Worm (Caenorhabditis elegans) whole organism, L1 larva: Measurements from ENCODE around the gene F35D2.2.

ENCODE experiments used
- aha-1 ChIP-seq: fragments of 150-350 bp; optimal IDR thresholded peaks from 2 replicates; lab custom pipeline; 2014; ENCODE audit warnings: missing biosample characterization, missing genetic modification characterization
- alr-1 ChIP-seq: fragments of 200-800 bp; sonication (Bioruptor generic); optimal IDR thresholded peaks from 2 replicates; lab custom pipeline; 2018; ENCODE audit warnings: borderline replicate concordance, mild to moderate bottlenecking, missing genetic modification characterization, missing compliant biosample characterization
- blmp-1 ChIP-seq: fragments of 150-350 bp; optimal IDR thresholded peaks from 2 replicates; lab custom pipeline; 2014; ENCODE audit warnings: missing biosample characterization, missing genetic modification characterization
- ceh-63 ChIP-seq: fragments of 200-800 bp; sonication (Bioruptor generic); optimal IDR thresholded peaks from 2 replicates; lab custom pipeline; 2018; ENCODE audit warnings: mild to moderate bottlenecking, missing genetic modification characterization, missing compliant biosample characterization
- ceh-82 ChIP-seq, 3 experiments: fragments of 150-350 bp in 1 of 3; sonication (generic microtip) in 2 of 3; optimal IDR thresholded peaks; 2 replicates each; lab custom pipeline; 2014 to 2017; ENCODE audit warnings: missing biosample characterization in 3 of 3, missing genetic modification characterization in 3 of 3
- ceh-88 ChIP-seq: fragments of 200-800 bp; sonication (Bioruptor generic); IDR thresholded peaks from 2 replicates; pipeline ENCODE4 v1.3.6; 2022; ENCODE audit warnings: missing genetic modification characterization, missing compliant biosample characterization
- ces-1 ChIP-seq: fragments of 150-350 bp; optimal IDR thresholded peaks from 2 replicates; lab custom pipeline; 2014; ENCODE audit warnings: missing biosample characterization, missing genetic modification reagents, missing genetic modification characterization
- dpl-1 ChIP-seq, 3 experiments: fragments of 150-350 bp in 2 of 3; sonication (generic microtip) in 1 of 3; optimal IDR thresholded peaks; 2 replicates each; lab custom pipeline; 2014 to 2017; ENCODE audit warnings: missing biosample characterization in 3 of 3, missing genetic modification characterization in 3 of 3, missing genetic modification reagents in 3 of 3
- efl-1 ChIP-seq, 4 experiments: fragments of 150-350 bp; optimal IDR thresholded peaks in 3 of 4; peaks in 1 of 4; 1 replicate in 1 of 4; 2 replicates in 3 of 4; lab custom pipeline; 2014; ENCODE audit warnings: missing biosample characterization in 2 of 4, missing genetic modification characterization in 2 of 4, missing genetic modification reagents in 2 of 4
- egl-13 ChIP-seq: sonication (generic microtip); optimal IDR thresholded peaks from 2 replicates; lab custom pipeline; 2016; ENCODE audit warnings: missing genotype, missing genetic modification reagents, missing genetic modification characterization, missing compliant biosample characterization
- ets-5 ChIP-seq: fragments of 200-800 bp; sonication (Bioruptor generic); IDR thresholded peaks from 2 replicates; pipeline ENCODE4 v1.3.6; 2022; ENCODE audit warnings: missing genetic modification characterization, missing compliant biosample characterization
- grh-1 ChIP-seq: fragments of 200-800 bp; sonication (Bioruptor generic); IDR thresholded peaks from 2 replicates; pipeline ENCODE4 v1.3.6; 2022; ENCODE audit warnings: missing genetic modification reagents, missing genetic modification characterization, missing compliant biosample characterization
- hlh-4 ChIP-seq: sonication (generic microtip); optimal IDR thresholded peaks from 2 replicates; lab custom pipeline; 2016; ENCODE audit warnings: mild to moderate bottlenecking, missing genetic modification characterization, missing compliant biosample characterization
- hpl-2 ChIP-seq: fragments of 150-350 bp; optimal IDR thresholded peaks from 2 replicates; lab custom pipeline; 2014; ENCODE audit warnings: missing biosample characterization, missing genetic modification reagents, missing genetic modification characterization
- irx-1 ChIP-seq: sonication (generic microtip); optimal IDR thresholded peaks from 2 replicates; lab custom pipeline; 2016; ENCODE audit warnings: missing genetic modification characterization, missing compliant biosample characterization
- lin-14 ChIP-seq: fragments of 200-800 bp; sonication (Bioruptor generic); optimal IDR thresholded peaks from 2 replicates; lab custom pipeline; 2018; ENCODE audit warnings: mild to moderate bottlenecking, missing genetic modification characterization, moderate library complexity, missing compliant biosample characterization
- lin-15B ChIP-seq: fragments of 150-350 bp; sonication (generic microtip); optimal IDR thresholded peaks from 3 replicates; lab custom pipeline; 2014; ENCODE audit warnings: missing biosample characterization, missing genetic modification characterization
- lin-35 ChIP-seq, 2 experiments: fragments of 150-350 bp; optimal IDR thresholded peaks; 2 replicates each; lab custom pipeline; 2014; ENCODE audit warnings: missing biosample characterization in 2 of 2, missing genetic modification characterization in 2 of 2, missing genetic modification reagents in 2 of 2
- lir-3 ChIP-seq: sonication (generic microtip); optimal IDR thresholded peaks from 2 replicates; lab custom pipeline; 2016; ENCODE audit warnings: mild to moderate bottlenecking, missing genetic modification characterization, moderate library complexity, missing compliant biosample characterization; ENCODE audit not compliant: poor library complexity
- lsy-2 ChIP-seq, 2 experiments: fragments of 150-350 bp; optimal IDR thresholded peaks; 2 replicates each; lab custom pipeline; 2014; ENCODE audit warnings: missing biosample characterization in 2 of 2, missing genetic modification characterization in 2 of 2
- mdl-1 ChIP-seq, 2 experiments: fragments of 150-350 bp; optimal IDR thresholded peaks; 2 replicates each; lab custom pipeline; 2014 to 2017; ENCODE audit warnings: missing biosample characterization in 2 of 2, missing genetic modification characterization in 2 of 2, inconsistent platforms in 1 of 2
- mef-2 ChIP-seq: fragments of 150-350 bp; optimal IDR thresholded peaks from 2 replicates; lab custom pipeline; 2014; ENCODE audit warnings: missing biosample characterization, missing genetic modification characterization
- mep-1 ChIP-seq: fragments of 150-350 bp; optimal IDR thresholded peaks from 2 replicates; lab custom pipeline; 2014; ENCODE audit warnings: missing biosample characterization, missing genetic modification characterization
- nhr-12 ChIP-seq: sonication (generic microtip); optimal IDR thresholded peaks from 2 replicates; lab custom pipeline; 2017; ENCODE audit warnings: missing biosample characterization, missing genetic modification characterization
- nhr-20 ChIP-seq: sonication (generic microtip); optimal IDR thresholded peaks from 2 replicates; lab custom pipeline; 2016; ENCODE audit warnings: mild to moderate bottlenecking, missing genetic modification characterization, missing compliant biosample characterization
- nhr-237 ChIP-seq: fragments of 150-350 bp; optimal IDR thresholded peaks from 2 replicates; lab custom pipeline; 2014; ENCODE audit warnings: missing biosample characterization, missing genetic modification characterization
- nhr-47 ChIP-seq: sonication (generic microtip); optimal IDR thresholded peaks from 2 replicates; lab custom pipeline; 2016; ENCODE audit warnings: mild to moderate bottlenecking, missing genetic modification characterization, moderate library complexity, missing compliant biosample characterization
- nhr-71 ChIP-seq: sonication (generic microtip); optimal IDR thresholded peaks from 2 replicates; lab custom pipeline; 2016; ENCODE audit warnings: mild to moderate bottlenecking, missing genetic modification characterization, moderate library complexity, missing compliant biosample characterization
- nhr-77 ChIP-seq: fragments of 150-350 bp; optimal IDR thresholded peaks from 2 replicates; lab custom pipeline; 2014; ENCODE audit warnings: missing biosample characterization, missing genetic modification characterization
- nhr-85 ChIP-seq: sonication (generic microtip); peaks from one replicate; lab custom pipeline; 2016; ENCODE audit warnings: missing genetic modification characterization, inconsistent platforms, missing compliant biosample characterization
- nhr-90 ChIP-seq: sonication (generic microtip); optimal IDR thresholded peaks from 2 replicates; lab custom pipeline; 2016; ENCODE audit warnings: mild to moderate bottlenecking, missing genetic modification characterization, missing compliant biosample characterization; ENCODE audit not compliant: poor library complexity
- pag-3 ChIP-seq: sonication (generic microtip); optimal IDR thresholded peaks from 2 replicates; lab custom pipeline; 2017; ENCODE audit warnings: missing genetic modification characterization, mild to moderate bottlenecking, missing compliant biosample characterization, antibody characterized with exemption, borderline replicate concordance; ENCODE audit not compliant: insufficient read depth
- rnt-1 ChIP-seq: sonication (generic microtip); optimal IDR thresholded peaks from 2 replicates; lab custom pipeline; 2016; ENCODE audit warnings: mild to moderate bottlenecking, missing genetic modification characterization, moderate library complexity, missing compliant biosample characterization
- skn-1 ChIP-seq: fragments of 150-350 bp; optimal IDR thresholded peaks from 2 replicates; lab custom pipeline; 2014; ENCODE audit warnings: missing biosample characterization, missing genetic modification characterization
- snpc-4 ChIP-seq: fragments of 150-350 bp; optimal IDR thresholded peaks from 2 replicates; lab custom pipeline; 2014; ENCODE audit warnings: missing biosample characterization, missing genetic modification characterization
- sptf-1 ChIP-seq: fragments of 150-350 bp; optimal IDR thresholded peaks from 2 replicates; lab custom pipeline; 2014; ENCODE audit warnings: missing biosample characterization, missing genetic modification characterization
- swsn-7 ChIP-seq: sonication (generic microtip); optimal IDR thresholded peaks from 2 replicates; lab custom pipeline; 2016; ENCODE audit warnings: missing genetic modification characterization, missing compliant biosample characterization
- tbx-2 ChIP-seq: sonication (generic microtip); optimal IDR thresholded peaks from 2 replicates; lab custom pipeline; 2016; ENCODE audit warnings: missing genetic modification characterization, missing compliant biosample characterization
- tlp-1 ChIP-seq: fragments of 150-350 bp; optimal IDR thresholded peaks from 2 replicates; lab custom pipeline; 2014; ENCODE audit warnings: missing biosample characterization, missing genetic modification characterization
- unc-130 ChIP-seq: fragments of 150-350 bp; optimal IDR thresholded peaks from 2 replicates; lab custom pipeline; 2017; ENCODE audit warnings: missing biosample characterization, missing genetic modification characterization, inconsistent platforms
- unc-86 ChIP-seq: sonication (generic microtip); optimal IDR thresholded peaks from 2 replicates; lab custom pipeline; 2016; ENCODE audit warnings: missing genetic modification characterization, missing compliant biosample characterization
- vab-15 ChIP-seq: sonication (generic microtip); optimal IDR thresholded peaks from 2 replicates; lab custom pipeline; 2017; ENCODE audit warnings: missing genotype, mild to moderate bottlenecking, missing genetic modification characterization, missing compliant biosample characterization
- xbp-1 ChIP-seq: sonication (generic microtip); optimal IDR thresholded peaks from 2 replicates; lab custom pipeline; 2016; ENCODE audit warnings: missing genetic modification characterization, missing compliant biosample characterization
- zip-4 ChIP-seq: fragments of 200-800 bp; sonication (Bioruptor generic); optimal IDR thresholded peaks from 2 replicates; lab custom pipeline; 2018; ENCODE audit warnings: mild to moderate bottlenecking, missing genetic modification characterization, moderate library complexity, missing compliant biosample characterization
- ztf-11 ChIP-seq, 2 experiments: sonication (generic microtip); optimal IDR thresholded peaks; 2 replicates each; lab custom pipeline; 2016 to 2017; ENCODE audit warnings: missing genetic modification characterization in 2 of 2, missing biosample characterization in 1 of 2, missing compliant biosample characterization in 1 of 2

The F35D2.2 gene

DNA sequence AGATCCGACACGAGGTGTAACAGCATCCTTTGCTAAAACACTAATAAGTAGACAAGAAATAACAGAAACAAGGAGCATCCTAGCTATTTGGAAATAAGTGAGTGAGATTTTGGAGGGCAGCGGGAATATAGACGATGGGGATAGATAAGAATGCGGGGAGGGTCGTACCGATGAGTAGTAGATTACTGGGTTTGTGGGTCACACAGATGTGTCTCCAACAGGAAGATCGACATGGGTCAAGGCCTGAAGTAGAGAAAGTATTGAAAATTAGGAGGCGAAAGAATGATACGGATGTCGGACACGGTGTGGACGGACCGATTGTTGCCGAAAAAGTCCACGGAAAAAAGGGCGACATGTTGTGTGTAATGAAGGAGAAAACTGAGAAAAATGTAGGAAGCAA is 39.9 kb upstream of the F35D2.2 start, which contains the start of gene wrt-10:
TSS of gene wrt-10 (minus strand) at position 195 of the 400 bp plus-strand sequence.
- TF ChIP-seq nhr-85 (tag; lab: Kevin White, UChicago) (peak; percentile 57), blmp-1 (tag; lab: Kevin White, UChicago) (peak; percentile 91), ets-5 (GFP tag; lab: Robert Waterston, UW) (no peak)
- TF ChIP-seq, all 84 proteins: peak for 2

DNA sequence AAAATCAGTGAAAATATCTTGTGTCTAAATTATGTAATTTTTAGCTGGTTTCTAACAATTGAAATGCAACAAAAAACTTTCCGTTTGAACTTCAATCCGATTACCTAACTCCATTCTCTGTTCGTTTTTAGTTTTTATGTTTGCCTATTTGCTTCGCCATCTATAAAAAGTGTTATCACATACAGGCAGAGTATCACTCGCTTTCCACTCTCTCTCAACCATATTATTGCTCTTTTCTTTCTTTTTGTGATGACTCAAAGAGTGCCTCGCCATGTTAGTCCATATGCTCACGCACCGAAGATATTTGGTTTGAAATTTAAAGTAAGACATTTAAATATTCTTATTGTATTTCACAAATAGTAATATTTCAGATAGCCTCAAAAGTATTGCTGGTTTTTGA is 39.3 kb upstream of the F35D2.2 start, which contains the start of gene ZK1290.13:
TSS of gene ZK1290.13 (plus strand) at position 73 of the 400 bp plus-strand sequence.
- TF ChIP-seq lin-15B (tag; lab: Kevin White, UChicago) (no peak), lin-14 (GFP tag; lab: Kevin White, UChicago) (no peak), alr-1 (no peak), ceh-88 (GFP tag; lab: Robert Waterston, UW) (no peak), tlp-1 (tag; lab: Kevin White, UChicago) (no peak), lsy-2 (tag; optimal IDR thresholded peaks at IDR 0.05; lab: Kevin White, UChicago) (no peak), egl-13 (tag; lab: Kevin White, UChicago) (no peak), blmp-1 (tag; lab: Kevin White, UChicago) (no peak), aha-1 (tag; lab: Kevin White, UChicago) (no peak), mdl-1 (tag; optimal IDR thresholded peaks at IDR 0.05; lab: Kevin White, UChicago) (no peak), irx-1 (no peak), swsn-7 (no peak), zip-4 (GFP tag; lab: Kevin White, UChicago) (no peak), hpl-2 (GFP tag; lab: Kevin White, UChicago) (no peak), nhr-237 (tag; lab: Kevin White, UChicago) (no peak), tbx-2 (tag; lab: Kevin White, UChicago) (no peak), dpl-1 (GFP tag; optimal IDR thresholded peaks at IDR 0.05; lab: Kevin White, UChicago) (no peak)

ce11 chrII:7537603-7538230 is 36.5 kb upstream of the F35D2.2 start, which contains the start of gene nfi-1:
Gene nfi-1, plus strand, starts transcription at chrII:7538180.
- no peak for TF ChIP-seq ceh-63 (GFP tag; lab: Kevin White, UChicago)
- peak; percentile 53 for TF ChIP-seq xbp-1
- TF ChIP-seq mef-2 (tag; lab: Kevin White, UChicago): no peak
- TF ChIP-seq aha-1 (tag; lab: Kevin White, UChicago): no peak
- peak; percentile 72 for TF ChIP-seq rnt-1
- peak; percentile 38 for TF ChIP-seq nhr-47 (tag; lab: Kevin White, UChicago)
- peak; percentile 8 for TF ChIP-seq snpc-4 (tag; lab: Kevin White, UChicago)
- no peak for TF ChIP-seq sptf-1 (tag; lab: Kevin White, UChicago)
- no peak for TF ChIP-seq alr-1
- peak; percentile 18 for TF ChIP-seq vab-15 (tag; lab: Kevin White, UChicago)
- TF ChIP-seq lin-15B (tag; lab: Kevin White, UChicago): peak; percentile 67
- TF ChIP-seq skn-1 (tag; lab: Kevin White, UChicago): peak; percentile 37
- no peak for TF ChIP-seq nhr-77 (tag; lab: Kevin White, UChicago)
- TF ChIP-seq ztf-11 (tag; optimal IDR thresholded peaks at IDR 0.05; lab: Kevin White, UChicago): peak in 1 of 2 experiments; percentile 28
- no peak for TF ChIP-seq nhr-12 (tag; lab: Kevin White, UChicago)
- TF ChIP-seq nhr-90: peak; percentile 11
- peak; percentile 60 for TF ChIP-seq lin-14 (GFP tag; lab: Kevin White, UChicago)
- TF ChIP-seq ets-5 (GFP tag; lab: Robert Waterston, UW): no peak
- TF ChIP-seq dpl-1 (GFP tag; optimal IDR thresholded peaks at IDR 0.05; lab: Kevin White, UChicago): peak; percentile 65 to 87 (median 76)
- no peak for TF ChIP-seq hlh-4 (tag; lab: Kevin White, UChicago)
- no peak for TF ChIP-seq hpl-2 (GFP tag; lab: Kevin White, UChicago)
- peak; percentile 55 for TF ChIP-seq unc-130 (tag; lab: Kevin White, UChicago)
- peak; percentile 58 for TF ChIP-seq nhr-20 (tag; lab: Kevin White, UChicago)
- TF ChIP-seq ceh-82 (tag; optimal IDR thresholded peaks at IDR 0.05; lab: Kevin White, UChicago): no peak
- no peak for TF ChIP-seq ces-1 (GFP tag; lab: Kevin White, UChicago)
- TF ChIP-seq nhr-71: peak; percentile 62
- TF ChIP-seq swsn-7: peak; percentile 17
- no peak for TF ChIP-seq unc-86
- peak; percentile 75 to 97 for TF ChIP-seq lsy-2 (tag; optimal IDR thresholded peaks at IDR 0.05; lab: Kevin White, UChicago)
- peak; percentile 74 to 88 for TF ChIP-seq lin-35 (GFP tag; optimal IDR thresholded peaks at IDR 0.05; lab: Kevin White, UChicago)
- peak; percentile 67 for TF ChIP-seq lir-3
- TF ChIP-seq mep-1 (tag; lab: Kevin White, UChicago): peak; percentile 56
- TF ChIP-seq nhr-85 (tag; lab: Kevin White, UChicago): peak; percentile 13
- peak; percentile 44 to 80 for TF ChIP-seq efl-1 (optimal IDR thresholded peaks at IDR 0.05; lab: Kevin White, UChicago)
- peak; percentile 82 to 97 for TF ChIP-seq efl-1 (GFP tag; optimal IDR thresholded peaks at IDR 0.05 in 1 of 2; lab: Kevin White, UChicago)
- TF ChIP-seq pag-3 (tag; lab: Kevin White, UChicago): no peak
- no peak for TF ChIP-seq grh-1 (GFP tag; lab: Robert Waterston, UW)
